Worm (Caenorhabditis elegans) whole organism, young adult: ENCODE results near the gene E02C12.11.

Experiments used
- F10E7.11 ChIP-seq: sonication (generic microtip); optimal IDR thresholded peaks from 2 replicates; lab custom pipeline; 2017; ENCODE audit warnings: mild to moderate bottlenecking, missing genetic modification characterization, moderate library complexity, missing compliant biosample characterization
- F22D6.2 ChIP-seq: sonication (generic microtip); optimal IDR thresholded peaks from 2 replicates; lab custom pipeline; 2016; ENCODE audit warnings: mild to moderate bottlenecking, missing genetic modification characterization, missing compliant biosample characterization
- F33H1.4 ChIP-seq: fragments of 200-800 bp; sonication (Bioruptor generic); IDR thresholded peaks from 2 replicates; pipeline ENCODE4 v1.3.6; 2022; ENCODE audit warnings: missing genetic modification reagents, missing genetic modification characterization, missing compliant biosample characterization
- F49E8.2 ChIP-seq: sonication (generic microtip); optimal IDR thresholded peaks from 3 replicates; lab custom pipeline; 2017; ENCODE audit warnings: missing genetic modification characterization, mild to moderate bottlenecking, missing compliant biosample characterization, antibody characterized with exemption, moderate library complexity; ENCODE audit not compliant: insufficient read depth
- F55B11.4 ChIP-seq: sonication (generic microtip); optimal IDR thresholded peaks from 2 replicates; lab custom pipeline; 2016; ENCODE audit warnings: missing compliant biosample characterization, missing genetic modification characterization, borderline replicate concordance; ENCODE audit not compliant: insufficient read depth
- Y56A3A.18 ChIP-seq: fragments of 200-800 bp; sonication (Bioruptor generic); IDR thresholded peaks from 2 replicates; pipeline ENCODE4 v1.3.6; 2022; ENCODE audit warnings: missing genetic modification reagents, missing genetic modification characterization, missing compliant biosample characterization
- Y95B8A.8 ChIP-seq: fragments of 200-800 bp; sonication (Bioruptor generic); IDR thresholded peaks from 2 replicates; pipeline ENCODE4 v1.3.6; 2022; ENCODE audit warnings: missing genetic modification reagents, missing genetic modification characterization, missing compliant biosample characterization
- ZK185.1 ChIP-seq: sonication (generic microtip); optimal IDR thresholded peaks from 2 replicates; lab custom pipeline; 2016; ENCODE audit warnings: mild to moderate bottlenecking, missing genetic modification characterization, missing compliant biosample characterization; ENCODE audit not compliant: poor library complexity, severe bottlenecking
- aptf-2 ChIP-seq: fragments of 200-800 bp; sonication (Bioruptor generic); conservative IDR thresholded peaks from 2 replicates; pipeline ENCODE4 v1.3.6; 2022; ENCODE audit warnings: missing genetic modification reagents, missing genetic modification characterization, missing compliant biosample characterization
- athp-1 ChIP-seq: sonication (generic microtip); optimal IDR thresholded peaks from 2 replicates; lab custom pipeline; 2017; ENCODE audit warnings: mild to moderate bottlenecking, missing genetic modification characterization, missing compliant biosample characterization
- attf-5 ChIP-seq: fragments of 200-800 bp; sonication (Bioruptor generic); optimal IDR thresholded peaks from 2 replicates; lab custom pipeline; 2018; ENCODE audit warnings: mild to moderate bottlenecking, missing genetic modification characterization, missing compliant biosample characterization
- attf-6 ChIP-seq: fragments of 200-800 bp; sonication (Bioruptor generic); IDR thresholded peaks from 2 replicates; pipeline ENCODE4 v1.3.6; 2022; ENCODE audit warnings: missing genetic modification reagents, missing genetic modification characterization, missing compliant biosample characterization
- bed-2 ChIP-seq: fragments of 200-800 bp; sonication (Bioruptor generic); IDR thresholded peaks from 2 replicates; pipeline ENCODE4 v1.3.6; 2022; ENCODE audit warnings: missing genetic modification reagents, missing genetic modification characterization, missing compliant biosample characterization
- cebp-1 ChIP-seq, 2 experiments: fragments of 200-800 bp in 1 of 2; sonication (Bioruptor generic) in 1 of 2; sonication (generic microtip) in 1 of 2; IDR thresholded peaks in 1 of 2; optimal IDR thresholded peaks in 1 of 2; 2 replicates each; pipeline versions ENCODE4 v1.3.6 to Lab custom; 2017 to 2022; ENCODE audit warnings: missing compliant biosample characterization in 2 of 2, missing genetic modification characterization in 2 of 2, mild to moderate bottlenecking in 1 of 2, missing genetic modification reagents in 1 of 2, moderate library complexity in 1 of 2
- cebp-2 ChIP-seq: fragments of 200-800 bp; sonication (Bioruptor generic); IDR thresholded peaks from 2 replicates; pipeline ENCODE4 v1.3.6; 2022; ENCODE audit warnings: missing genetic modification characterization, missing compliant biosample characterization
- ceh-58 ChIP-seq: fragments of 200-800 bp; sonication (Bioruptor generic); IDR thresholded peaks from 2 replicates; pipeline ENCODE4 v1.3.6; 2022; ENCODE audit warnings: missing genetic modification characterization, missing compliant biosample characterization
- dpl-1 ChIP-seq: fragments of 150-350 bp; optimal IDR thresholded peaks from 2 replicates; lab custom pipeline; 2014; ENCODE audit warnings: missing biosample characterization, missing genetic modification reagents, missing genetic modification characterization
- egl-18 ChIP-seq: fragments of 200-800 bp; sonication (Bioruptor generic); IDR thresholded peaks from 2 replicates; pipeline ENCODE4 v1.3.6; 2022; ENCODE audit warnings: missing genetic modification reagents, missing genetic modification characterization, missing compliant biosample characterization
- ekl-4 ChIP-seq: fragments of 200-800 bp; sonication (Bioruptor generic); IDR thresholded peaks from 2 replicates; pipeline ENCODE4 v1.3.6; 2022; ENCODE audit warnings: missing genetic modification reagents, missing genetic modification characterization, missing compliant biosample characterization
- fkh-3 ChIP-seq: sonication (generic microtip); optimal IDR thresholded peaks from 2 replicates; lab custom pipeline; 2016; ENCODE audit warnings: mild to moderate bottlenecking, missing genetic modification characterization, missing compliant biosample characterization
- hlh-26 ChIP-seq: fragments of 200-800 bp; sonication (Bioruptor generic); conservative IDR thresholded peaks from 2 replicates; pipeline ENCODE4 v1.3.6; 2022; ENCODE audit warnings: missing genetic modification reagents, missing genetic modification characterization, missing compliant biosample characterization
- hmg-20 ChIP-seq: fragments of 200-800 bp; sonication (Bioruptor generic); IDR thresholded peaks from 2 replicates; pipeline ENCODE4 v1.3.6; 2022; ENCODE audit warnings: missing genetic modification reagents, missing genetic modification characterization, missing compliant biosample characterization
- hrde-1 ChIP-seq: sonication (generic microtip); optimal IDR thresholded peaks from 2 replicates; lab custom pipeline; 2016; ENCODE audit warnings: missing genetic modification characterization, mild to moderate bottlenecking, missing compliant biosample characterization, moderate library complexity, missing genotype, missing genetic modification reagents, borderline replicate concordance
- lag-1 ChIP-seq: fragments of 200-800 bp; sonication (Bioruptor generic); IDR thresholded peaks from 2 replicates; pipeline ENCODE4 v1.3.6; 2022; ENCODE audit warnings: missing genetic modification reagents, missing genetic modification characterization, missing compliant biosample characterization
- let-526 ChIP-seq: fragments of 200-800 bp; sonication (Bioruptor generic); IDR thresholded peaks from 2 replicates; pipeline ENCODE4 v1.3.6; 2022; ENCODE audit warnings: missing genetic modification reagents, missing genetic modification characterization, missing compliant biosample characterization
- lin-26 ChIP-seq: fragments of 200-800 bp; sonication (Bioruptor generic); IDR thresholded peaks from 2 replicates; pipeline ENCODE4 v1.3.6; 2022; ENCODE audit warnings: missing genetic modification reagents, missing genetic modification characterization, missing compliant biosample characterization
- lsl-1 ChIP-seq: fragments of 200-800 bp; sonication (Bioruptor generic); optimal IDR thresholded peaks from 2 replicates; lab custom pipeline; 2018; ENCODE audit warnings: mild to moderate bottlenecking, missing genetic modification characterization, moderate library complexity, missing compliant biosample characterization
- nhr-179 ChIP-seq: sonication (generic microtip); optimal IDR thresholded peaks from 2 replicates; lab custom pipeline; 2016; ENCODE audit warnings: mild to moderate bottlenecking, missing genetic modification characterization, missing compliant biosample characterization
- nhr-80 ChIP-seq: sonication (generic microtip); optimal IDR thresholded peaks from 2 replicates; lab custom pipeline; 2016; ENCODE audit warnings: missing genetic modification characterization, missing compliant biosample characterization
- nhr-90 ChIP-seq: sonication (generic microtip); optimal IDR thresholded peaks from 2 replicates; lab custom pipeline; 2016; ENCODE audit warnings: missing genotype, mild to moderate bottlenecking, missing genetic modification characterization, missing compliant biosample characterization
- rec-8 ChIP-seq, 2 experiments: sonication (generic microtip); optimal IDR thresholded peaks; 2 replicates each; lab custom pipeline; 2016; ENCODE audit warnings: mild to moderate bottlenecking in 2 of 2, missing genetic modification characterization in 2 of 2, missing genetic modification reagents in 2 of 2, missing genotype in 2 of 2, missing biosample characterization in 1 of 2, missing compliant biosample characterization in 1 of 2, moderate library complexity in 1 of 2
- sptf-2 ChIP-seq: fragments of 200-800 bp; sonication (Bioruptor generic); optimal IDR thresholded peaks from 2 replicates; lab custom pipeline; 2018; ENCODE audit warnings: mild to moderate bottlenecking, missing genetic modification characterization, missing compliant biosample characterization
- tbp1 ChIP-seq: fragments of 200-800 bp; sonication (Bioruptor generic); optimal IDR thresholded peaks from 2 replicates; lab custom pipeline; 2018; ENCODE audit warnings: mild to moderate bottlenecking, missing genetic modification characterization, missing compliant biosample characterization
- ztf-22 ChIP-seq: fragments of 200-800 bp; sonication (Bioruptor generic); optimal IDR thresholded peaks from 2 replicates; lab custom pipeline; 2018; ENCODE audit warnings: mild to moderate bottlenecking, missing genetic modification characterization, moderate library complexity, missing compliant biosample characterization
- ztf-25 ChIP-seq: fragments of 200-800 bp; sonication (Bioruptor generic); IDR thresholded peaks from 2 replicates; pipeline ENCODE4 v1.3.6; 2022; ENCODE audit warnings: missing genetic modification reagents, missing genetic modification characterization, missing compliant biosample characterization
- ztf-26 ChIP-seq: sonication (generic microtip); optimal IDR thresholded peaks from 2 replicates; lab custom pipeline; 2017; ENCODE audit warnings: missing genetic modification characterization, missing compliant biosample characterization
- ztf-28 ChIP-seq: fragments of 200-800 bp; sonication (Bioruptor generic); IDR thresholded peaks from 2 replicates; pipeline ENCODE4 v1.3.6; 2022; ENCODE audit warnings: missing genetic modification reagents, missing genetic modification characterization, missing compliant biosample characterization

Gene E02C12.11

DNA sequence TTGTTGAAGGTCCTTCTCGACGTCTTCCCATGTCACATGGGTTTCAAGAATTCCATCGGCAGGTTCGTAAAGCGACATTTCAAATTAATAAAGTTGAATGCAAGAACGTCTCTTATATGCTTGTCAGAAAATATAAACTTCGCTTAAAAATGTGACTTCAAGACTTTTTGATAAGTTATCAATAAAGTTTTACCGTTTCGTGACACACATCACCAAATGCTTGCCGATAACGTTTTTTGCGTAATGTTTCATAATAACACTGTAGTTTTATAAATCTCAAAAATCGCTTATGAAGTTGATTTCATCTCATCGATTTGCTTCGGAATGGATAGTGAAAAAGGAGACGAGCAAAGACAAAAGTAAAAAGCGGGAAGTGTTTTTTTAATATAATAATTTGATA, 6.2 kb downstream of the E02C12.11 start, which contains the start of gene E02C12.8:
E02C12.8 (minus strand) TSS at position 141 of the 400 bp plus-strand sequence.
- peak; percentile 77 for TF ChIP-seq nhr-80 (tag; lab: Kevin White, UChicago)
- no peak for TF ChIP-seq F33H1.4 (GFP tag; lab: Robert Waterston, UW)
- TF ChIP-seq cebp-2 (GFP tag; lab: Robert Waterston, UW): no peak
- TF ChIP-seq athp-1 (tag; lab: Kevin White, UChicago): no peak
- no peak for TF ChIP-seq tbp1 (GFP tag; lab: Kevin White, UChicago)
- TF ChIP-seq ZK185.1 (tag; lab: Kevin White, UChicago): no peak
- no peak for TF ChIP-seq ekl-4 (GFP tag; lab: Robert Waterston, UW)
- no peak for TF ChIP-seq F49E8.2 (tag; lab: Kevin White, UChicago)
- no peak for TF ChIP-seq bed-2 (GFP tag; lab: Robert Waterston, UW)
- no peak for TF ChIP-seq hrde-1 (tag; lab: Kevin White, UChicago)
- TF ChIP-seq Y56A3A.18 (GFP tag; lab: Robert Waterston, UW): no peak
- TF ChIP-seq cebp-1 (GFP tag; IDR thresholded peaks at IDR 0.05; lab: Robert Waterston, UW): peak; percentile 53; the same call in 1 of the 2 replicates
- no peak for TF ChIP-seq cebp-1 (tag; optimal IDR thresholded peaks at IDR 0.05; lab: Kevin White, UChicago)
- no peak for TF ChIP-seq F22D6.2 (tag; lab: Kevin White, UChicago)

DNA sequence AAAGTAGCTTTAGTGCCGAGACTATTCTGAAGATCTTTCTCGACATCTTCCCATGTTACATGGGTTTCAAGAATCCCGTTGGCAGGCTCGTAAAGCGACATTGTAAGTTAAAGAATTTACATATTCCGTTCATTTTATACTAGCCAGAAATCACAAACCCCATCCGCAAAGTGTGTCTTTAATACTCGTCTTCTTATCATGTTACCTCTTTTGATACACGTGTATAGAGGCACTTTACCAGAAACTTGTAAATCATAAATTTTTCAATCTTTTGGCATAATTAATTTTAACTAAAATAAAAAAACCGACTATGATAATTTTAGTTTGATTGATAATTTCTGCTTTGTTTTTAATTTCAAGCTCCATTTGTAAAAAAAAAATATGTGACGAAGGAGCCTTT, 8.7 kb downstream of the E02C12.11 start, which contains the start of gene E02C12.6:
E02C12.6 (minus strand) TSS at position 101 of the 400 bp plus-strand sequence.
- no peak for TF ChIP-seq dpl-1
- no peak for TF ChIP-seq ztf-25 (GFP tag; lab: Robert Waterston, UW)
- TF ChIP-seq lsl-1: no peak
- no peak for TF ChIP-seq egl-18 (GFP tag; lab: Robert Waterston, UW)
- TF ChIP-seq lag-1: no peak
- TF ChIP-seq nhr-90 (tag; lab: Kevin White, UChicago): no peak
- no peak for TF ChIP-seq ceh-58
- TF ChIP-seq ztf-22 (GFP tag; lab: Kevin White, UChicago): no peak
- TF ChIP-seq hlh-26 (GFP tag; lab: Robert Waterston, UW): no peak
- TF ChIP-seq fkh-3 (tag; lab: Kevin White, UChicago): no peak
- TF ChIP-seq F10E7.11 (tag; lab: Kevin White, UChicago): no peak

DNA sequence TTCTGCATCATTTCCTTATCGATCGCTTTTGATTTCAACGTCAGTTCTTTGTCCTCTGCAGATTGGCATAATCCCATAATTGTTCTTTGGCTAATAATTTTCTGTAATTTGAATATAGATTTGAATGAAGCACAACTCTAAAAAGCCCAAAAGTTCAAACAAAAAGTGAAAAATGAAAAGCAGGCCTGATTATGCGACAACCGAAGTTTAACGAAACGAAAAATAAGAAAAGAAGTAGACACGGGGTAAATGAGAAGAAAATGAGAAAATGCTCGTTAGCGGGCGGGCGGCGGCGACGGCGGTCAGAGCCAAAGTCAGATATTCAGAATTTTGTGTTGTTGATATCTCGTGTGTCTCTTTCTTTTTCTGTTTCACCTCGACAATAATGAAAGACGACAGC, 20.0 kb downstream of the E02C12.11 start, which contains the start of gene gpa-3:
gpa-3 (minus strand) TSS at position 101 of the 400 bp plus-strand sequence.
- TF ChIP-seq aptf-2 (no peak), fkh-3 (tag; lab: Kevin White, UChicago) (no peak), F55B11.4 (no peak), athp-1 (tag; lab: Kevin White, UChicago) (no peak), ztf-26 (no peak), attf-5 (GFP tag; lab: Kevin White, UChicago) (no peak), ztf-28 (GFP tag; lab: Robert Waterston, UW) (no peak), nhr-179 (tag; lab: Kevin White, UChicago) (no peak), Y95B8A.8 (GFP tag; lab: Robert Waterston, UW) (no peak), egl-18 (GFP tag; lab: Robert Waterston, UW) (no peak), rec-8 (tag; optimal IDR thresholded peaks at IDR 0.05; lab: Kevin White, UChicago) (no peak), hmg-20 (GFP tag; lab: Robert Waterston, UW) (no peak), sptf-2 (no peak), attf-6 (GFP tag; lab: Robert Waterston, UW) (no peak), lag-1 (no peak), let-526 (GFP tag; lab: Robert Waterston, UW) (no peak), lsl-1 (no peak), lin-26 (GFP tag; lab: Robert Waterston, UW) (no peak)
